Fruit fly (Drosophila melanogaster) whole organism, embryonic: ENCODE data around the gene papi.
A peak's percentile ranks its signal among the peaks of the same experiment; 100 is the strongest.

Experiments used
- CG10209 ChIP-seq: fragments of 200-800 bp; sonication (Bioruptor generic); optimal IDR thresholded peaks from 3 replicates; lab custom pipeline; 2017; ENCODE audit warnings: missing biosample characterization, mild to moderate bottlenecking, missing genetic modification characterization, missing genetic modification reagents
- CG10267 ChIP-seq: fragments of 200-800 bp; sonication (Bioruptor generic); optimal IDR thresholded peaks from 2 replicates; lab custom pipeline; 2018; ENCODE audit warnings: missing biosample characterization, mild to moderate bottlenecking, missing genetic modification characterization, moderate library complexity
- CG13287 ChIP-seq: fragments of 200-800 bp; sonication (Bioruptor generic); IDR thresholded peaks from 2 replicates; pipeline ENCODE4 v1.3.6; 2022; ENCODE audit warnings: missing biosample characterization, missing genetic modification characterization; ENCODE audit not compliant: partially characterized antibody
- CG13424 ChIP-seq: fragments of 200-800 bp; sonication (Bioruptor generic); optimal IDR thresholded peaks from 2 replicates; lab custom pipeline; 2019; ENCODE audit warnings: missing biosample characterization, mild to moderate bottlenecking, missing genetic modification characterization, moderate library complexity
- CG14860 ChIP-seq: fragments of 200-800 bp; sonication (Bioruptor generic); IDR thresholded peaks from 3 replicates; pipeline ENCODE4 v1.3.6; 2022; ENCODE audit warnings: missing biosample characterization, missing genetic modification characterization; ENCODE audit not compliant: partially characterized antibody
- CG2199 ChIP-seq: fragments of 200-800 bp; sonication (Bioruptor generic); IDR thresholded peaks from 3 replicates; pipeline ENCODE4 v1.3.6; 2022; ENCODE audit warnings: missing biosample characterization, missing genetic modification characterization
- CG2712 ChIP-seq: fragments of 200-800 bp; optimal IDR thresholded peaks from 3 replicates; lab custom pipeline; 2019; ENCODE audit warnings: missing biosample characterization, mild to moderate bottlenecking, missing genetic modification characterization, moderate library complexity
- CG2889 ChIP-seq: fragments of 200-800 bp; sonication (Bioruptor generic); IDR thresholded peaks from 3 replicates; pipeline ENCODE4 v1.3.6; 2022; ENCODE audit warnings: missing biosample characterization, missing genetic modification characterization
- CG3163 ChIP-seq: fragments of 200-800 bp; sonication (Bioruptor generic); optimal IDR thresholded peaks from 3 replicates; lab custom pipeline; 2016; ENCODE audit warnings: missing biosample characterization, missing genetic modification characterization
- CG3281 ChIP-seq: fragments of 200-800 bp; sonication (Bioruptor generic); optimal IDR thresholded peaks from 3 replicates; lab custom pipeline; 2017; ENCODE audit warnings: missing biosample characterization, mild to moderate bottlenecking, missing genetic modification characterization
- CG34376 ChIP-seq: fragments of 200-800 bp; sonication (Bioruptor generic); optimal IDR thresholded peaks from 2 replicates; lab custom pipeline; 2018; ENCODE audit warnings: missing biosample characterization, mild to moderate bottlenecking, missing genetic modification characterization
- CG34422 ChIP-seq: fragments of 200-800 bp; sonication (Bioruptor generic); IDR thresholded peaks from 3 replicates; pipeline ENCODE4 v1.3.6; 2022; ENCODE audit warnings: missing biosample characterization, missing genetic modification characterization
- CG42726 ChIP-seq: fragments of 200-800 bp; sonication (Bioruptor generic); IDR thresholded peaks from 2 replicates; pipeline ENCODE4 v1.3.6; 2022; ENCODE audit warnings: missing biosample characterization, missing genetic modification characterization; ENCODE audit not compliant: partially characterized antibody
- CG4617 ChIP-seq: fragments of 200-800 bp; sonication (Bioruptor generic); optimal IDR thresholded peaks from 3 replicates; lab custom pipeline; 2016; ENCODE audit warnings: missing biosample characterization, missing genetic modification characterization, borderline replicate concordance
- CG6254 ChIP-seq: fragments of 200-800 bp; sonication (Bioruptor generic); optimal IDR thresholded peaks from 3 replicates; lab custom pipeline; 2017; ENCODE audit warnings: mild to moderate bottlenecking, missing biosample characterization, missing genetic modification reagents, missing genetic modification characterization
- CG9876 ChIP-seq: fragments of 200-800 bp; sonication (Bioruptor generic); optimal IDR thresholded peaks from 2 replicates; lab custom pipeline; 2016; ENCODE audit warnings: missing biosample characterization, missing genetic modification characterization
- CHES-1-like ChIP-seq: fragments of 200-800 bp; sonication (Bioruptor generic); optimal IDR thresholded peaks from 2 replicates; lab custom pipeline; 2016; ENCODE audit warnings: missing biosample characterization, missing genetic modification characterization
- Dp ChIP-seq: fragments of 200-800 bp; sonication (Bioruptor generic); optimal IDR thresholded peaks from 2 replicates; lab custom pipeline; 2018; ENCODE audit warnings: missing biosample characterization, mild to moderate bottlenecking, missing genetic modification characterization, moderate library complexity
- Fer1 ChIP-seq: fragments of 200-800 bp; sonication (Bioruptor generic); optimal IDR thresholded peaks from 2 replicates; lab custom pipeline; 2017; ENCODE audit warnings: missing biosample characterization, mild to moderate bottlenecking, missing genetic modification characterization
- HHEX ChIP-seq: fragments of 200-800 bp; sonication (Bioruptor generic); optimal IDR thresholded peaks from 3 replicates; lab custom pipeline; 2017; ENCODE audit warnings: missing biosample characterization, mild to moderate bottlenecking, missing genetic modification characterization, missing genetic modification reagents
- HLH54F ChIP-seq: fragments of 200-800 bp; sonication (Bioruptor generic); optimal IDR thresholded peaks from 3 replicates; lab custom pipeline; 2016; ENCODE audit warnings: missing biosample characterization, missing genetic modification characterization
- HmgD ChIP-seq: fragments of 200-800 bp; sonication (Bioruptor generic); optimal IDR thresholded peaks from 3 replicates; lab custom pipeline; 2016; ENCODE audit warnings: missing biosample characterization, missing genetic modification characterization
- MTF-1 ChIP-seq: fragments of 200-800 bp; sonication (Bioruptor generic); optimal IDR thresholded peaks from 2 replicates; lab custom pipeline; 2018; ENCODE audit warnings: missing biosample characterization, mild to moderate bottlenecking, missing genetic modification characterization, borderline replicate concordance
- Mad ChIP-seq: fragments of 200-800 bp; sonication (Bioruptor generic); optimal IDR thresholded peaks from 2 replicates; lab custom pipeline; 2016; ENCODE audit warnings: missing biosample characterization, missing genetic modification characterization
- Nf-YC ChIP-seq: fragments of 200-800 bp; optimal IDR thresholded peaks from 3 replicates; lab custom pipeline; 2019; ENCODE audit warnings: missing biosample characterization, mild to moderate bottlenecking, missing genetic modification characterization, moderate library complexity
- Rx ChIP-seq: fragments of 200-800 bp; sonication (Bioruptor generic); IDR thresholded peaks from 2 replicates; pipeline ENCODE4 v1.3.6; 2022; ENCODE audit warnings: missing biosample characterization, missing genetic modification characterization
- Sry-δ ChIP-seq: fragments of 200-800 bp; sonication (Bioruptor generic); optimal IDR thresholded peaks from 2 replicates; lab custom pipeline; 2016; ENCODE audit warnings: missing biosample characterization, missing genetic modification characterization
- Vsx1 ChIP-seq: fragments of 200-800 bp; sonication (Bioruptor generic); optimal IDR thresholded peaks from 2 replicates; lab custom pipeline; 2017; ENCODE audit warnings: missing biosample characterization, mild to moderate bottlenecking, missing genetic modification characterization, missing genetic modification reagents
- abd-A ChIP-seq: fragments of 200-800 bp; sonication (Bioruptor generic); optimal IDR thresholded peaks from 3 replicates; lab custom pipeline; 2019; ENCODE audit warnings: missing biosample characterization, mild to moderate bottlenecking, missing genetic modification characterization, moderate library complexity
- ase ChIP-seq: fragments of 200-800 bp; sonication (Bioruptor generic); IDR thresholded peaks from 3 replicates; pipeline ENCODE4 v1.3.6; 2022; ENCODE audit warnings: missing biosample characterization, missing genetic modification characterization
- bab2 ChIP-seq: fragments of 200-800 bp; sonication (Bioruptor generic); optimal IDR thresholded peaks from 2 replicates; lab custom pipeline; 2016; ENCODE audit warnings: missing biosample characterization, missing genetic modification characterization
- bsh ChIP-seq, 2 experiments: fragments of 200-800 bp; sonication (Bioruptor generic); optimal IDR thresholded peaks; 2 replicates each; lab custom pipeline; 2017 to 2018; ENCODE audit warnings: mild to moderate bottlenecking in 2 of 2, missing biosample characterization in 2 of 2, missing genetic modification characterization in 2 of 2, moderate library complexity in 1 of 2
- danr ChIP-seq: fragments of 200-800 bp; sonication (Bioruptor generic); IDR thresholded peaks from 2 replicates; pipeline ENCODE4 v1.3.6; 2022; ENCODE audit warnings: missing biosample characterization, missing genetic modification characterization
- dm ChIP-seq: fragments of 200-800 bp; sonication (Bioruptor generic); optimal IDR thresholded peaks from 3 replicates; lab custom pipeline; 2016; ENCODE audit warnings: missing biosample characterization, missing genetic modification characterization
- en ChIP-seq: fragments of 200-800 bp; sonication (Bioruptor generic); optimal IDR thresholded peaks from 2 replicates; lab custom pipeline; 2016; ENCODE audit warnings: missing biosample characterization, missing genetic modification characterization
- gcm ChIP-seq: fragments of 200-800 bp; sonication (Bioruptor generic); optimal IDR thresholded peaks from 2 replicates; lab custom pipeline; 2019; ENCODE audit warnings: missing biosample characterization, mild to moderate bottlenecking, missing genetic modification characterization, moderate library complexity
- gfzf ChIP-seq: fragments of 200-800 bp; sonication (Bioruptor generic); optimal IDR thresholded peaks from 2 replicates; lab custom pipeline; 2016; ENCODE audit warnings: missing biosample characterization, mild to moderate bottlenecking, missing genetic modification characterization, moderate library complexity
- gsb-n ChIP-seq: fragments of 200-800 bp; sonication (Bioruptor generic); optimal IDR thresholded peaks from 3 replicates; lab custom pipeline; 2018; ENCODE audit warnings: missing biosample characterization, mild to moderate bottlenecking, missing genetic modification characterization
- kay ChIP-seq: fragments of 200-800 bp; sonication (Bioruptor generic); optimal IDR thresholded peaks from 2 replicates; lab custom pipeline; 2016; ENCODE audit warnings: missing biosample characterization, missing genetic modification characterization
- lbe ChIP-seq: fragments of 200-800 bp; sonication (Bioruptor generic); optimal IDR thresholded peaks from 2 replicates; lab custom pipeline; 2016; ENCODE audit warnings: missing biosample characterization, mild to moderate bottlenecking, missing genetic modification characterization
- oc ChIP-seq: fragments of 200-800 bp; sonication (Bioruptor generic); optimal IDR thresholded peaks from 2 replicates; lab custom pipeline; 2018; ENCODE audit warnings: missing biosample characterization, mild to moderate bottlenecking, missing genetic modification characterization, moderate library complexity
- onecut ChIP-seq: fragments of 200-800 bp; sonication (Bioruptor generic); IDR thresholded peaks from 2 replicates; pipeline ENCODE4 v1.3.6; 2022; ENCODE audit warnings: missing biosample characterization, missing genetic modification characterization
- pb ChIP-seq: fragments of 200-800 bp; sonication (Bioruptor generic); optimal IDR thresholded peaks from 3 replicates; lab custom pipeline; 2016; ENCODE audit warnings: missing biosample characterization, missing genetic modification characterization
- prd ChIP-seq, 3 experiments: fragments of >200 bp in 2 of 3; fragments of 200-800 bp in 1 of 3; sonication (Bioruptor generic) in 1 of 3; optimal IDR thresholded peaks in 2 of 3; IDR thresholded peaks in 1 of 3; 2 replicates in 2 of 3; 3 replicates in 1 of 3; pipeline versions ENCODE4 v1.3.6 to Lab custom; 2017 to 2022; ENCODE audit warnings: missing biosample characterization in 1 of 3, missing genetic modification characterization in 1 of 3
- repo ChIP-seq: fragments of 200-800 bp; sonication (Bioruptor generic); optimal IDR thresholded peaks from 2 replicates; lab custom pipeline; 2016; ENCODE audit warnings: missing biosample characterization, missing genetic modification characterization
- salm ChIP-seq: fragments of 200-800 bp; sonication (Bioruptor generic); optimal IDR thresholded peaks from 2 replicates; lab custom pipeline; 2018; ENCODE audit warnings: missing biosample characterization, mild to moderate bottlenecking, missing genetic modification characterization
- tin ChIP-seq: fragments of 200-800 bp; sonication (Bioruptor generic); optimal IDR thresholded peaks from 3 replicates; lab custom pipeline; 2016; ENCODE audit warnings: missing biosample characterization, missing genetic modification characterization
- unc-4 ChIP-seq: fragments of 200-800 bp; sonication (Bioruptor generic); IDR thresholded peaks from 2 replicates; pipeline ENCODE4 v1.3.6; 2022; ENCODE audit warnings: missing biosample characterization, missing genetic modification characterization; ENCODE audit not compliant: partially characterized antibody

Gene papi

DNA sequence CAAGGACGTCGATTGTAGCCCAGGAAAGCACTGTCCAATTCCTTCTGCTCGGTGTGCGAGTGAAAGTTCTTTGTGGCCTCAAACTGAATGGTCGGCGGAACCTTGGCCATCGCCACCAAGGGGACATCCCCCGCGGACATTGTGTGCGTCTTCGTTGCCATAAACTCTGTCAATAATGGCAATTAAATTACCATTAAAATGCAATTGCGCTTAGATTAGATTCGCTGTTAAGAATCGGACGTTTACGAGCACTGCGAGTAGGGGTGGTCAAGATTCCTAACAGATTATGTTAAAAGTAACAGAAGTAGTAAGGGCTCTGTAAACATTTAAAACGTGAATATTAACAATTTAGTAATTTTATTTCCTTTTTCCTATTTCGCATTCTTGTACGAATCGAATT lies 4.5 kb upstream of the papi start, which contains the start of gene daed (continued):
- no peak for TF ChIP-seq salm (tag; lab: Kevin White, UChicago)
- no peak for TF ChIP-seq CG14860 (GFP tag; lab: Robert Waterston, UW)
- TF ChIP-seq tin (GFP tag; lab: Kevin White, UChicago): no peak
- peak; percentile 82 for TF ChIP-seq CG10267 (tag; lab: Kevin White, UChicago)
- no peak for TF ChIP-seq HHEX (GFP tag; lab: Kevin White, UChicago)
- no peak for TF ChIP-seq dm (GFP tag; lab: Kevin White, UChicago)
- TF ChIP-seq CG13287 (GFP tag; lab: Robert Waterston, UW): peak; percentile 22; the same call in 1 of the 2 replicates
- peak; percentile 69 for TF ChIP-seq gsb-n (tag; lab: Kevin White, UChicago)
- TF ChIP-seq pb: no peak
- no peak for TF ChIP-seq ase (GFP tag; lab: Robert Waterston, UW)
- no peak for TF ChIP-seq bsh (GFP tag; optimal IDR thresholded peaks at IDR 0.05; lab: Kevin White, UChicago)
- TF ChIP-seq repo (GFP tag; lab: Kevin White, UChicago): no peak
- no peak for TF ChIP-seq MTF-1 (GFP tag; lab: Kevin White, UChicago)
- TF ChIP-seq CHES-1-like (GFP tag; lab: Kevin White, UChicago): no peak
- TF ChIP-seq kay (GFP tag; lab: Kevin White, UChicago): no peak
- no peak for TF ChIP-seq Nf-YC
- TF ChIP-seq CG10209 (GFP tag; lab: Kevin White, UChicago): no peak
- TF ChIP-seq danr (GFP tag; lab: Robert Waterston, UW): no peak
- peak; percentile 58 for TF ChIP-seq abd-A (tag; lab: Kevin White, UChicago)
- no peak for TF ChIP-seq oc (tag; lab: Kevin White, UChicago)
- TF ChIP-seq Sry-δ: peak; percentile 8
- TF ChIP-seq Vsx1: no peak
- TF ChIP-seq CG3163: no peak
- no peak for TF ChIP-seq HLH54F (GFP tag; lab: Kevin White, UChicago)
- peak; percentile 29 for TF ChIP-seq CG4617

DNA sequence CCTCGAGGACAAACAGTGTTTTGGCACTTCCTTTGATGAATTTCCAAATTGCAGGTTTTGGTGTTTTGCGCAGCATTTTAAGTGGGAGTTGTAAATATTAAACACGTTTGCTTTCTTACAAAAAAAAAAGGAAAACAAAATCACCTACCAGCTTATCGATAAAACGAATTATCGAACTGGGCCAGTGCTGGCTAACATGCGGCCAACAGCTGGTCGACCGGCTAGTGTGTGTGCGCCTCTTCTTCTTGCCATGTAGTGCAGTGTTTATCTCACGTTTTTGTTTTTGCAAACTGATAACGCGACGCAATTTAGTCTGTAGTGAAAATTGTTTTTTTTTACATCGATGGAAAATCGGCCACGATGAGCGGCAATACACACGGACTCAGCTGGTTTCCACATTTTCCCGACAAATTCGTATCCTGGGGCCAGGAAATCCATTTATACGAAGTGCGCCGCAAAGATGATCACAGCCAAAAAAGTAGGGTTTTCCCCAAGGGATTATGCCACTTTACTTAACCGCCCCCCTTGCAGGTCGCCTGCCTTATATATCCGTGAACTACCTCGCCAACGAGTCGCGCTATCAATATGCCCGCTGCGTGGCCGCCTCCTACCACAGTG lies 3.4 kb upstream of the papi start, which contains the start of the genes CG15386, CG42371 and mio:
TSS of gene CG15386 (minus strand) at position 180 of the 618 bp plus-strand sequence.
TSS of gene CG42371 (minus strand) at position 180 of the 618 bp plus-strand sequence.
TSS of gene mio (plus strand) at position 224 of the 618 bp plus-strand sequence.
- no peak for TF ChIP-seq CG2889 (GFP tag; lab: Robert Waterston, UW)
- no peak for TF ChIP-seq CG6254 (GFP tag; lab: Kevin White, UChicago)
- TF ChIP-seq prd (optimal IDR thresholded peaks at IDR 0.05; lab: Kevin White, UChicago): no peak
- TF ChIP-seq prd (GFP tag; IDR thresholded peaks at IDR 0.05; lab: Robert Waterston, UW): 0 out of 3 replicates have a peak, but pooled peaks have one; percentile 29
- TF ChIP-seq unc-4: peak; percentile 53
- no peak for TF ChIP-seq CG9876
- no peak for TF ChIP-seq en (GFP tag; lab: Kevin White, UChicago)
- TF ChIP-seq MTF-1 (GFP tag; lab: Kevin White, UChicago): peak; percentile 14
- TF ChIP-seq bab2 (GFP tag; lab: Kevin White, UChicago): no peak
- TF ChIP-seq CG13424 (tag; lab: Kevin White, UChicago): no peak
- TF ChIP-seq Mad: no peak
- peak; percentile 10 for TF ChIP-seq CG3281 (GFP tag; lab: Kevin White, UChicago)
- TF ChIP-seq lbe: peak; percentile 22
- peak; percentile 41 for TF ChIP-seq gfzf (GFP tag; lab: Kevin White, UChicago)
- TF ChIP-seq onecut: peak; percentile 44; the same call in 1 of the 2 replicates
- no peak for TF ChIP-seq gsb-n (tag; lab: Kevin White, UChicago)
- peak; percentile 88 for TF ChIP-seq CG34422 (GFP tag; lab: Robert Waterston, UW)
- TF ChIP-seq gcm (GFP tag; lab: Kevin White, UChicago): no peak
- peak; percentile 68 for TF ChIP-seq CG34376 (GFP tag; lab: Kevin White, UChicago)
- TF ChIP-seq Rx: no peak
- TF ChIP-seq HmgD (GFP tag; lab: Kevin White, UChicago): peak; percentile 16
- TF ChIP-seq CG2712 (tag; lab: Kevin White, UChicago): peak; percentile 2
- peak; percentile 42 for TF ChIP-seq Fer1 (GFP tag; lab: Kevin White, UChicago)
- 0 out of 2 replicates have a peak, but pooled peaks have one; percentile 40 for TF ChIP-seq CG42726 (GFP tag; lab: Robert Waterston, UW)
- TF ChIP-seq CG4617: peak; percentile 73
- peak; percentile 24 for TF ChIP-seq Dp (GFP tag; lab: Kevin White, UChicago)
- TF ChIP-seq CG2199 (GFP tag; lab: Robert Waterston, UW): no peak
